Worm (Caenorhabditis elegans) whole organism, L4 larva: ENCODE data around the gene F28H7.2.

Source experiments
- F26F4.8 ChIP-seq: fragments of 200-800 bp; sonication (Bioruptor generic); conservative IDR thresholded peaks from 2 replicates; pipeline ENCODE4 v1.3.6; 2022; ENCODE audit warnings: missing genetic modification characterization, missing compliant biosample characterization
- F49E8.2 ChIP-seq: sonication (generic microtip); optimal IDR thresholded peaks from 2 replicates; lab custom pipeline; 2016; ENCODE audit warnings: missing compliant biosample characterization, mild to moderate bottlenecking, missing genetic modification characterization, borderline replicate concordance
- R02D3.7 ChIP-seq: fragments of 150-350 bp; sonication (generic microtip); optimal IDR thresholded peaks from 3 replicates; lab custom pipeline; 2014; ENCODE audit warnings: missing biosample characterization, missing genetic modification characterization
- Y105C5A.15 ChIP-seq: fragments of 200-800 bp; sonication (Bioruptor generic); IDR thresholded peaks from 2 replicates; pipeline ENCODE4 v1.3.6; 2022; ENCODE audit warnings: missing genetic modification characterization, missing compliant biosample characterization
- Y48G9A.11 ChIP-seq: fragments of 200-800 bp; sonication (Bioruptor generic); IDR thresholded peaks from 2 replicates; pipeline ENCODE4 v1.3.6; 2022; ENCODE audit warnings: missing genetic modification reagents, missing genetic modification characterization, missing compliant biosample characterization
- Y75B8A.6 ChIP-seq: fragments of 200-800 bp; sonication (Bioruptor generic); IDR thresholded peaks from 2 replicates; pipeline ENCODE4 v1.3.6; 2022; ENCODE audit warnings: missing genetic modification reagents, missing genetic modification characterization, missing compliant biosample characterization
- aha-1 ChIP-seq: fragments of 150-350 bp; peaks from one replicate; lab custom pipeline; 2014; ENCODE audit warnings: missing biosample characterization, missing genetic modification characterization
- attf-4 ChIP-seq: sonication (generic microtip); optimal IDR thresholded peaks from 3 replicates; lab custom pipeline; 2017; ENCODE audit warnings: missing biosample characterization, missing genetic modification characterization
- cey-2 ChIP-seq: sonication (generic microtip); optimal IDR thresholded peaks from 3 replicates; lab custom pipeline; 2017; ENCODE audit warnings: missing genetic modification characterization, mild to moderate bottlenecking, missing compliant biosample characterization, antibody characterized with exemption, borderline replicate concordance; ENCODE audit not compliant: insufficient read depth
- daf-16 ChIP-seq, 3 experiments: sonication (generic microtip); optimal IDR thresholded peaks; 2 replicates each; lab custom pipeline; 2016 to 2017; ENCODE audit warnings: missing genetic modification characterization in 3 of 3, missing genetic modification reagents in 3 of 3, mild to moderate bottlenecking in 2 of 3, missing compliant biosample characterization in 2 of 3, missing biosample characterization in 1 of 3, moderate library complexity in 1 of 3
- daf-8 ChIP-seq: fragments of 200-800 bp; sonication (Bioruptor generic); IDR thresholded peaks from 2 replicates; pipeline ENCODE4 v1.3.6; 2022; ENCODE audit warnings: missing genetic modification characterization, missing compliant biosample characterization
- dmd-6 ChIP-seq: fragments of 200-800 bp; sonication (Bioruptor generic); IDR thresholded peaks from 2 replicates; pipeline ENCODE4 v1.3.6; 2022; ENCODE audit warnings: missing genetic modification reagents, missing genetic modification characterization, missing compliant biosample characterization
- dmd-8 ChIP-seq: fragments of 200-800 bp; sonication (Bioruptor generic); IDR thresholded peaks from 2 replicates; pipeline ENCODE4 v1.3.6; 2022; ENCODE audit warnings: missing genetic modification characterization, missing compliant biosample characterization
- dpl-1 ChIP-seq: fragments of 150-350 bp; optimal IDR thresholded peaks from 2 replicates; lab custom pipeline; 2014; ENCODE audit warnings: missing biosample characterization, missing genetic modification reagents, missing genetic modification characterization
- fos-1 ChIP-seq: fragments of 150-350 bp; optimal IDR thresholded peaks from 2 replicates; lab custom pipeline; 2014; ENCODE audit warnings: missing biosample characterization, missing genetic modification characterization
- hif-1 ChIP-seq, 2 experiments: sonication (generic microtip); optimal IDR thresholded peaks; 2 replicates each; lab custom pipeline; 2016 to 2017; ENCODE audit warnings: missing compliant biosample characterization in 2 of 2, missing genetic modification characterization in 2 of 2, missing genetic modification reagents in 2 of 2, missing genotype in 2 of 2, mild to moderate bottlenecking in 1 of 2
- hlh-11 ChIP-seq: fragments of 200-800 bp; sonication (Bioruptor generic); optimal IDR thresholded peaks from 2 replicates; lab custom pipeline; 2018; ENCODE audit warnings: mild to moderate bottlenecking, missing genetic modification characterization, missing compliant biosample characterization
- hlh-30 ChIP-seq: sonication (generic microtip); optimal IDR thresholded peaks from 2 replicates; lab custom pipeline; 2017; ENCODE audit warnings: antibody characterized with exemption, mild to moderate bottlenecking, missing genetic modification characterization, missing compliant biosample characterization; ENCODE audit not compliant: insufficient read depth
- jun-1 ChIP-seq: fragments of 150-350 bp; optimal IDR thresholded peaks from 2 replicates; lab custom pipeline; 2014; ENCODE audit warnings: missing biosample characterization, missing genetic modification reagents, missing genetic modification characterization
- lin-1 ChIP-seq: fragments of 200-800 bp; sonication (Bioruptor generic); IDR thresholded peaks from 2 replicates; pipeline ENCODE4 v1.3.6; 2022; ENCODE audit warnings: missing genetic modification reagents, missing genetic modification characterization, missing compliant biosample characterization
- lin-39 ChIP-seq: fragments of 150-350 bp; optimal IDR thresholded peaks from 2 replicates; lab custom pipeline; 2014; ENCODE audit warnings: missing biosample characterization, missing genetic modification reagents, missing genetic modification characterization
- lsy-2 ChIP-seq, 2 experiments: fragments of 150-350 bp in 1 of 2; sonication (generic microtip) in 1 of 2; optimal IDR thresholded peaks; 2 replicates each; lab custom pipeline; 2014 to 2017; ENCODE audit warnings: missing biosample characterization in 2 of 2, missing genetic modification characterization in 2 of 2
- mdl-1 ChIP-seq, 2 experiments: fragments of 150-350 bp in 1 of 2; sonication (generic microtip) in 1 of 2; optimal IDR thresholded peaks; 2 replicates each; lab custom pipeline; 2014 to 2017; ENCODE audit warnings: missing biosample characterization in 2 of 2, missing genetic modification characterization in 2 of 2
- mep-1 ChIP-seq: fragments of 150-350 bp; sonication (generic microtip); optimal IDR thresholded peaks from 3 replicates; lab custom pipeline; 2014; ENCODE audit warnings: missing biosample characterization, missing genetic modification characterization
- nhr-102 ChIP-seq: sonication (generic microtip); optimal IDR thresholded peaks from 2 replicates; lab custom pipeline; 2016; ENCODE audit warnings: mild to moderate bottlenecking, missing genetic modification characterization, moderate library complexity, missing compliant biosample characterization
- nhr-11 ChIP-seq: fragments of 150-350 bp; optimal IDR thresholded peaks from 2 replicates; lab custom pipeline; 2014; ENCODE audit warnings: missing biosample characterization, missing genetic modification characterization
- nhr-28 ChIP-seq: fragments of 150-350 bp; optimal IDR thresholded peaks from 2 replicates; lab custom pipeline; 2014; ENCODE audit warnings: missing biosample characterization, missing genetic modification characterization
- nhr-41 ChIP-seq: fragments of 200-800 bp; sonication (Bioruptor generic); IDR thresholded peaks from 2 replicates; pipeline ENCODE4 v1.3.6; 2022; ENCODE audit warnings: missing genetic modification reagents, missing genetic modification characterization, missing compliant biosample characterization
- nhr-42 ChIP-seq: fragments of 200-800 bp; sonication (Bioruptor generic); IDR thresholded peaks from 2 replicates; pipeline ENCODE4 v1.3.6; 2022; ENCODE audit warnings: missing genetic modification characterization, missing compliant biosample characterization
- nhr-77 ChIP-seq: fragments of 150-350 bp; optimal IDR thresholded peaks from 2 replicates; lab custom pipeline; 2014; ENCODE audit warnings: missing biosample characterization, missing genetic modification characterization
- pha-4 ChIP-seq, 2 experiments: fragments of 150-350 bp in 1 of 2; fragments of 200-800 bp in 1 of 2; sonication (Bioruptor generic) in 1 of 2; IDR thresholded peaks in 1 of 2; optimal IDR thresholded peaks in 1 of 2; 2 replicates each; pipeline versions ENCODE4 v1.3.6 to Lab custom; 2014 to 2022; ENCODE audit warnings: missing genetic modification characterization in 2 of 2, missing genetic modification reagents in 2 of 2, missing biosample characterization in 1 of 2, missing compliant biosample characterization in 1 of 2
- pqm-1 ChIP-seq: sonication (generic microtip); optimal IDR thresholded peaks from 2 replicates; lab custom pipeline; 2017; ENCODE audit warnings: missing biosample characterization, missing genetic modification characterization
- saeg-2 ChIP-seq: fragments of 200-800 bp; sonication (Bioruptor generic); IDR thresholded peaks from 2 replicates; pipeline ENCODE4 v1.3.6; 2022; ENCODE audit warnings: missing genetic modification reagents, missing genetic modification characterization, missing compliant biosample characterization
- set-16 ChIP-seq: fragments of 200-800 bp; sonication (Bioruptor generic); IDR thresholded peaks from 2 replicates; pipeline ENCODE4 v1.3.6; 2022; ENCODE audit warnings: missing genetic modification reagents, missing genetic modification characterization, missing compliant biosample characterization
- skn-1 ChIP-seq: fragments of 150-350 bp; optimal IDR thresholded peaks from 2 replicates; lab custom pipeline; 2014; ENCODE audit warnings: missing biosample characterization, missing genetic modification characterization
- snpc-4 ChIP-seq: fragments of 150-350 bp; optimal IDR thresholded peaks from 2 replicates; lab custom pipeline; 2014; ENCODE audit warnings: missing biosample characterization, missing genetic modification characterization
- spr-3 ChIP-seq: fragments of 200-800 bp; sonication (Bioruptor generic); optimal IDR thresholded peaks from 2 replicates; lab custom pipeline; 2018; ENCODE audit warnings: mild to moderate bottlenecking, missing genetic modification characterization, missing compliant biosample characterization
- tra-1 ChIP-seq: fragments of 200-800 bp; sonication (Bioruptor generic); IDR thresholded peaks from 2 replicates; pipeline ENCODE4 v1.3.6; 2022; ENCODE audit warnings: missing genetic modification reagents, missing genetic modification characterization, missing compliant biosample characterization
- unc-62 ChIP-seq, 3 experiments: fragments of 150-350 bp in 1 of 3; sonication (generic microtip); optimal IDR thresholded peaks in 2 of 3; peaks in 1 of 3; 1 replicate in 1 of 3; 2 replicates in 2 of 3; lab custom pipeline; 2014 to 2017; ENCODE audit warnings: missing biosample characterization in 3 of 3, missing genetic modification characterization in 3 of 3, missing genetic modification reagents in 3 of 3, missing genotype in 1 of 3
- ztf-7 ChIP-seq: fragments of 150-350 bp; optimal IDR thresholded peaks from 2 replicates; lab custom pipeline; 2014; ENCODE audit warnings: missing biosample characterization, missing genetic modification characterization

F28H7.2 gene

ce11 chrV:10718037-10718436, 29.7 kb upstream of the F28H7.2 start:
- no peak for TF ChIP-seq nhr-42
- TF ChIP-seq nhr-41 (GFP tag; lab: Robert Waterston, UW): no peak
- no peak for TF ChIP-seq attf-4 (tag; lab: Kevin White, UChicago)
- TF ChIP-seq set-16 (GFP tag; lab: Robert Waterston, UW): no peak
- no peak for TF ChIP-seq snpc-4 (tag; lab: Kevin White, UChicago)
- no peak for TF ChIP-seq spr-3 (GFP tag; lab: Kevin White, UChicago)
- TF ChIP-seq dmd-8 (GFP tag; lab: Robert Waterston, UW): no peak
- TF ChIP-seq Y48G9A.11 (GFP tag; lab: Robert Waterston, UW): no peak
- no peak for TF ChIP-seq hif-1 (tag; optimal IDR thresholded peaks at IDR 0.05; lab: Kevin White, UChicago)
- TF ChIP-seq ztf-7 (tag; lab: Kevin White, UChicago): no peak
- no peak for TF ChIP-seq daf-16 (GFP tag; optimal IDR thresholded peaks at IDR 0.05; lab: Kevin White, UChicago)
- no peak for TF ChIP-seq daf-16 (tag; optimal IDR thresholded peaks at IDR 0.05; lab: Kevin White, UChicago)
- TF ChIP-seq nhr-102 (tag; lab: Kevin White, UChicago): no peak
- no peak for TF ChIP-seq mdl-1 (tag; optimal IDR thresholded peaks at IDR 0.05; lab: Kevin White, UChicago)

- TF ChIP-seq nhr-11 (tag; lab: Kevin White, UChicago) (peak; percentile 76), Y75B8A.6 (no peak), unc-62 (GFP tag; optimal IDR thresholded peaks at IDR 0.05 in 1 of 2; lab: Kevin White, UChicago) (peak in 1 of 2 experiments; percentile 92), unc-62 (tag; optimal IDR thresholded peaks at IDR 0.05; lab: Kevin White, UChicago) (no peak), pha-4 (GFP tag; IDR thresholded peaks at IDR 0.05; lab: Robert Waterston, UW) (0 out of 2 replicates have a peak, but pooled peaks have one; percentile 60), pha-4 (tag; optimal IDR thresholded peaks at IDR 0.05; lab: Kevin White, UChicago) (no peak), nhr-28 (peak; percentile 2), Y105C5A.15 (GFP tag; lab: Robert Waterston, UW) (no peak), nhr-41 (GFP tag; lab: Robert Waterston, UW) (no peak), hlh-30 (tag; lab: Kevin White, UChicago) (peak; percentile 70), hlh-11 (tag; lab: Kevin White, UChicago) (peak; percentile 6), dmd-6 (GFP tag; lab: Robert Waterston, UW) (peak; percentile 19; the same call in 1 of the 2 replicates), aha-1 (peak; percentile 80), mep-1 (peak; percentile 47)
- TF ChIP-seq, all 104 proteins: peak for 9
Measured at ce11 chrV:10719019-10719832, 28.5 kb upstream of the F28H7.2 start.

DNA sequence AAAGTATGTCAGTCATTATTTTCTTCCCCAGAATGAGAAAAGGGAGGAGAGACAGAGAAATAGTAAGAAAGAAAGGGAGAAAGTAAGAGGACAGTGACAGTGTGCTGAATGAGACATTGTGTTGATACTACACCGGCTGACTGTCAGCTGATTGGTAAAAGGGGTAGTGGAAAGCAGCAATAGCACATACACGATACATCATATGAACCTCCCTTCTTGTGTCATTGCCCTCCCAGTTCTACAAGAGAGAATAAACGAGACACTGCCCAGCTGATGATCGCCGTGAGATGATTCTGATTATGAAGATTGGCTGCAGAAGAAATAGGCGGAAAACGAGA, 27.9 kb upstream of the F28H7.2 start:
- TF ChIP-seq nhr-102 (tag; lab: Kevin White, UChicago): peak; percentile 0
- TF ChIP-seq Y105C5A.15 (GFP tag; lab: Robert Waterston, UW): no peak
- TF ChIP-seq daf-16 (GFP tag; optimal IDR thresholded peaks at IDR 0.05; lab: Kevin White, UChicago): no peak
- peak; percentile 54 for TF ChIP-seq daf-16 (tag; optimal IDR thresholded peaks at IDR 0.05; lab: Kevin White, UChicago)
- TF ChIP-seq saeg-2 (GFP tag; lab: Robert Waterston, UW): 0 out of 2 replicates have a peak, but pooled peaks have one; percentile 7
- TF ChIP-seq F49E8.2 (tag; lab: Kevin White, UChicago): no peak
- no peak for TF ChIP-seq attf-4 (tag; lab: Kevin White, UChicago)
- TF ChIP-seq nhr-11 (tag; lab: Kevin White, UChicago): peak; percentile 88
- TF ChIP-seq F26F4.8 (GFP tag; lab: Robert Waterston, UW): no peak
- TF ChIP-seq unc-62 (GFP tag; optimal IDR thresholded peaks at IDR 0.05 in 1 of 2; lab: Kevin White, UChicago): peak in 1 of 2 experiments; percentile 87
- no peak for TF ChIP-seq unc-62 (tag; optimal IDR thresholded peaks at IDR 0.05; lab: Kevin White, UChicago)
- TF ChIP-seq cey-2 (tag; lab: Kevin White, UChicago): peak; percentile 76
- peak; percentile 44 to 82 for TF ChIP-seq mdl-1 (tag; optimal IDR thresholded peaks at IDR 0.05; lab: Kevin White, UChicago)
- peak in 1 of 2 experiments; percentile 60 for TF ChIP-seq hif-1 (tag; optimal IDR thresholded peaks at IDR 0.05; lab: Kevin White, UChicago)
- TF ChIP-seq mep-1: peak; percentile 71
- TF ChIP-seq lin-39 (tag; lab: Kevin White, UChicago): no peak
- no peak for TF ChIP-seq skn-1 (tag; lab: Kevin White, UChicago)
- peak; percentile 40; the same call in 1 of the 2 replicates for TF ChIP-seq lin-1 (GFP tag; lab: Robert Waterston, UW)
- TF ChIP-seq ztf-7 (tag; lab: Kevin White, UChicago): peak; percentile 44
- TF ChIP-seq daf-8 (GFP tag; lab: Robert Waterston, UW): no peak
- TF ChIP-seq nhr-77: peak; percentile 71
- peak; percentile 98 for TF ChIP-seq hlh-30 (tag; lab: Kevin White, UChicago)
- TF ChIP-seq lsy-2 (tag; optimal IDR thresholded peaks at IDR 0.05; lab: Kevin White, UChicago): peak in 1 of 2 experiments; percentile 48
- peak; percentile 78 for TF ChIP-seq dmd-6 (GFP tag; lab: Robert Waterston, UW)
- TF ChIP-seq fos-1 (tag; lab: Kevin White, UChicago): peak; percentile 45
- peak; percentile 69; the same call in 1 of the 2 replicates for TF ChIP-seq tra-1
- peak; percentile 25 for TF ChIP-seq jun-1 (tag; lab: Kevin White, UChicago)
- 0 out of 2 replicates have a peak, but pooled peaks have one; percentile 3 for TF ChIP-seq pha-4 (GFP tag; IDR thresholded peaks at IDR 0.05; lab: Robert Waterston, UW)
- no peak for TF ChIP-seq pha-4 (tag; optimal IDR thresholded peaks at IDR 0.05; lab: Kevin White, UChicago)
- peak; percentile 84 for TF ChIP-seq hlh-11 (tag; lab: Kevin White, UChicago)
- TF ChIP-seq dpl-1 (GFP tag; lab: Kevin White, UChicago): peak; percentile 22
- TF ChIP-seq pqm-1: peak; percentile 34
- no peak for TF ChIP-seq R02D3.7
